Fruit fly (Drosophila melanogaster) whole organism, wandering third instar larva: ENCODE results near the gene CG1542.

Experiments used
- CG32264 ChIP-seq: fragments of 200-800 bp; sonication (Bioruptor generic); optimal IDR thresholded peaks from 2 replicates; lab custom pipeline; 2016; ENCODE audit warnings: missing biosample characterization, missing genetic modification characterization
- GATAd ChIP-seq: sonication (Bioruptor generic); optimal IDR thresholded peaks from 2 replicates; lab custom pipeline; 2016; ENCODE audit warnings: missing biosample characterization, missing genetic modification characterization
- Sp1 ChIP-seq: fragments of 200-800 bp; sonication (Bioruptor generic); optimal IDR thresholded peaks from 3 replicates; lab custom pipeline; 2019; ENCODE audit warnings: missing biosample characterization, mild to moderate bottlenecking, missing genetic modification characterization, moderate library complexity
- psq ChIP-seq: fragments of 200-800 bp; sonication (Bioruptor generic); optimal IDR thresholded peaks from 3 replicates; lab custom pipeline; 2017; ENCODE audit warnings: missing biosample characterization, mild to moderate bottlenecking, missing genetic modification characterization, moderate library complexity
- usp ChIP-seq: fragments of >200 bp; optimal IDR thresholded peaks from 2 replicates; lab custom pipeline; 2017; ENCODE audit warnings: missing biosample characterization, missing genetic modification characterization

DNA sequence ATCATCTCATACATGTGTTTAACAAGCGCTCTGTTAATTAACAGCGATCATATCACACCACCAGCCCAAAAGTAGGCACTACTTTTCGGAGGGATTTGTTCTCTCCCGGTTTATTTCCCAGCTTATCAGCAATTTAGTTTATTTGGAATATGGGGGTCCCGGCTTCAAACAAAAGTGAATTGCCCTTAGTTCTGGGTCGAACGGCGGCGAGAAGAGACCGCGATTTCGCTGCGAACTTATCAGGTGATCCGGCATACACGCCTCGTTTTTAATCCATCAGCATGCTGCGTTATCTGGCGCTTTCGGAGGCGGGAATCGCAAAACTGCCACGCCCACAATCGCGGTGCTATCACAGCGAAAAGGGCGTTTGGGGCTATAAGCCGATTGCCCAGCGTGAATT is 16.5 kb upstream of the CG1542 start, which contains the start of gene CG1544:
- no peak for TF ChIP-seq psq
- TF ChIP-seq Sp1 (GFP tag; lab: Kevin White, UChicago) = no peak
- no peak for TF ChIP-seq GATAd (GFP tag; lab: Kevin White, UChicago)
- no peak for TF ChIP-seq usp
- no peak for TF ChIP-seq CG32264 (GFP tag; lab: Kevin White, UChicago)
